Fruit fly (Drosophila melanogaster) whole organism, embryonic: ENCODE measurements around the gene Prp18.

Source experiments
- Atf3 ChIP-seq: fragments of 200-800 bp; sonication (Bioruptor generic); optimal IDR thresholded peaks from 3 replicates; lab custom pipeline; 2016; ENCODE audit warnings: missing biosample characterization, missing genetic modification characterization
- Bgb ChIP-seq: fragments of 200-800 bp; sonication (Bioruptor generic); IDR thresholded peaks from 2 replicates; pipeline ENCODE4 v1.3.6; 2022; ENCODE audit warnings: missing biosample characterization, missing genetic modification characterization; ENCODE audit not compliant: partially characterized antibody
- CG10321 ChIP-seq: fragments of 200-800 bp; sonication (Bioruptor generic); IDR thresholded peaks from 2 replicates; pipeline ENCODE4 v1.3.6; 2022; ENCODE audit warnings: missing biosample characterization, missing genetic modification characterization
- CG10366 ChIP-seq: fragments of 200-800 bp; sonication (Bioruptor generic); IDR thresholded peaks from 2 replicates; pipeline ENCODE4 v1.3.6; 2022; ENCODE audit warnings: missing biosample characterization, missing genetic modification characterization
- CG11695 ChIP-seq: fragments of 200-800 bp; sonication (Bioruptor generic); IDR thresholded peaks from 3 replicates; pipeline ENCODE4 v1.3.6; 2022; ENCODE audit warnings: missing biosample characterization, missing genetic modification characterization
- CG15601 ChIP-seq: fragments of 200-800 bp; sonication (Bioruptor generic); optimal IDR thresholded peaks from 3 replicates; lab custom pipeline; 2019; ENCODE audit warnings: missing biosample characterization, mild to moderate bottlenecking, missing genetic modification characterization, moderate library complexity
- CG1603 ChIP-seq: fragments of 200-800 bp; sonication (Bioruptor generic); optimal IDR thresholded peaks from 2 replicates; lab custom pipeline; 2019; ENCODE audit warnings: missing biosample characterization, mild to moderate bottlenecking, missing genetic modification characterization, moderate library complexity
- CG1647 ChIP-seq: fragments of 200-800 bp; sonication (Bioruptor generic); optimal IDR thresholded peaks from 3 replicates; lab custom pipeline; 2016; ENCODE audit warnings: missing biosample characterization, missing genetic modification characterization
- CG17612 ChIP-seq: fragments of 200-800 bp; sonication (Bioruptor generic); IDR thresholded peaks from 2 replicates; pipeline ENCODE4 v1.3.6; 2022; ENCODE audit warnings: missing biosample characterization, missing genetic modification characterization
- CG1792 ChIP-seq: fragments of 200-800 bp; sonication (Bioruptor generic); optimal IDR thresholded peaks from 2 replicates; lab custom pipeline; 2016; ENCODE audit warnings: missing biosample characterization, missing genetic modification characterization
- CG18476 ChIP-seq: fragments of 200-800 bp; sonication (Bioruptor generic); optimal IDR thresholded peaks from 2 replicates; lab custom pipeline; 2016; ENCODE audit warnings: missing biosample characterization, mild to moderate bottlenecking, missing genetic modification characterization
- CG18619 ChIP-seq: fragments of 200-800 bp; sonication (Bioruptor generic); optimal IDR thresholded peaks from 3 replicates; lab custom pipeline; 2017; ENCODE audit warnings: missing biosample characterization, mild to moderate bottlenecking, missing genetic modification characterization
- CG2712 ChIP-seq: fragments of 200-800 bp; optimal IDR thresholded peaks from 3 replicates; lab custom pipeline; 2019; ENCODE audit warnings: missing biosample characterization, mild to moderate bottlenecking, missing genetic modification characterization, moderate library complexity
- CG32767 ChIP-seq: fragments of 200-800 bp; sonication (Bioruptor generic); IDR thresholded peaks from 2 replicates; pipeline ENCODE4 v1.3.6; 2022; ENCODE audit warnings: missing biosample characterization, missing genetic modification characterization
- CG32772 ChIP-seq: fragments of 200-800 bp; sonication (Bioruptor generic); IDR thresholded peaks from 2 replicates; pipeline ENCODE4 v1.3.6; 2022; ENCODE audit warnings: missing biosample characterization, missing genetic modification characterization
- CG4617 ChIP-seq: fragments of 200-800 bp; sonication (Bioruptor generic); optimal IDR thresholded peaks from 3 replicates; lab custom pipeline; 2016; ENCODE audit warnings: missing biosample characterization, missing genetic modification characterization, borderline replicate concordance
- CG4730 ChIP-seq: fragments of 200-800 bp; sonication (Bioruptor generic); IDR thresholded peaks from 2 replicates; pipeline ENCODE4 v1.3.6; 2022; ENCODE audit warnings: missing biosample characterization, missing genetic modification characterization
- CG5180 ChIP-seq: fragments of 200-800 bp; sonication (Bioruptor generic); optimal IDR thresholded peaks from 3 replicates; lab custom pipeline; 2017; ENCODE audit warnings: missing biosample characterization, missing genetic modification characterization, mild to moderate bottlenecking, moderate library complexity, missing genetic modification reagents
- CG5245 ChIP-seq: fragments of 200-800 bp; sonication (Bioruptor generic); optimal IDR thresholded peaks from 3 replicates; lab custom pipeline; 2016; ENCODE audit warnings: missing biosample characterization, missing genetic modification characterization
- CG6683 ChIP-seq: fragments of 200-800 bp; sonication (Bioruptor generic); optimal IDR thresholded peaks from 2 replicates; lab custom pipeline; 2017; ENCODE audit warnings: missing biosample characterization, mild to moderate bottlenecking, missing genetic modification characterization, missing genetic modification reagents
- CG7372 ChIP-seq: fragments of 200-800 bp; sonication (Bioruptor generic); IDR thresholded peaks from 2 replicates; pipeline ENCODE4 v1.3.6; 2022; ENCODE audit warnings: missing biosample characterization, missing genetic modification characterization
- CG8281 ChIP-seq: fragments of 200-800 bp; sonication (Bioruptor generic); optimal IDR thresholded peaks from 2 replicates; lab custom pipeline; 2018; ENCODE audit warnings: missing biosample characterization, mild to moderate bottlenecking, missing genetic modification characterization, moderate library complexity
- Dip3 ChIP-seq: fragments of 200-800 bp; sonication (Bioruptor generic); optimal IDR thresholded peaks from 3 replicates; lab custom pipeline; 2016; ENCODE audit warnings: missing biosample characterization, missing genetic modification characterization
- Fer1 ChIP-seq: fragments of 200-800 bp; sonication (Bioruptor generic); optimal IDR thresholded peaks from 2 replicates; lab custom pipeline; 2017; ENCODE audit warnings: missing biosample characterization, mild to moderate bottlenecking, missing genetic modification characterization
- Fer3 ChIP-seq: fragments of 200-800 bp; sonication (Bioruptor generic); optimal IDR thresholded peaks from 2 replicates; lab custom pipeline; 2018; ENCODE audit warnings: missing biosample characterization, mild to moderate bottlenecking, missing genetic modification characterization, moderate library complexity
- Gsc ChIP-seq: fragments of 200-800 bp; sonication (Bioruptor generic); IDR thresholded peaks from 2 replicates; pipeline ENCODE4 v1.3.6; 2022; ENCODE audit warnings: missing biosample characterization, missing genetic modification characterization
- H15 ChIP-seq: fragments of 200-800 bp; sonication (Bioruptor generic); IDR thresholded peaks from 3 replicates; pipeline ENCODE4 v1.3.6; 2022; ENCODE audit warnings: missing biosample characterization, missing genetic modification characterization
- Hr78 ChIP-seq, 2 experiments: fragments of 200-800 bp in 1 of 2; fragments of >200 bp in 1 of 2; sonication (Bioruptor generic) in 1 of 2; optimal IDR thresholded peaks; 2 replicates each; lab custom pipeline; 2017 to 2019; ENCODE audit warnings: missing biosample characterization in 2 of 2, missing genetic modification characterization in 2 of 2, mild to moderate bottlenecking in 1 of 2, moderate library complexity in 1 of 2
- Lim3 ChIP-seq: fragments of 200-800 bp; sonication (Bioruptor generic); IDR thresholded peaks from 2 replicates; pipeline ENCODE4 v1.3.6; 2022; ENCODE audit warnings: missing biosample characterization, missing genetic modification characterization
- Lpt ChIP-seq: fragments of >200 bp; optimal IDR thresholded peaks from 2 replicates; lab custom pipeline; 2018; ENCODE audit warnings: missing biosample characterization, missing genetic modification characterization
- NC2β ChIP-seq: fragments of 200-800 bp; sonication (Bioruptor generic); optimal IDR thresholded peaks from 2 replicates; lab custom pipeline; 2016; ENCODE audit warnings: missing biosample characterization, missing genetic modification characterization
- Optix ChIP-seq: fragments of 200-800 bp; sonication (Bioruptor generic); IDR thresholded peaks from 3 replicates; pipeline ENCODE4 v1.3.6; 2022; ENCODE audit warnings: missing biosample characterization, missing genetic modification characterization
- Poxn ChIP-seq: fragments of 200-800 bp; sonication (Bioruptor generic); IDR thresholded peaks from 2 replicates; pipeline ENCODE4 v1.3.6; 2022; ENCODE audit warnings: missing biosample characterization, missing genetic modification characterization
- Rfx ChIP-seq: fragments of 200-800 bp; sonication (Bioruptor generic); IDR thresholded peaks from 2 replicates; pipeline ENCODE4 v1.3.6; 2022; ENCODE audit warnings: missing biosample characterization, missing genetic modification characterization
- Sox102F ChIP-seq: fragments of 200-800 bp; sonication (Bioruptor generic); optimal IDR thresholded peaks from 2 replicates; lab custom pipeline; 2018; ENCODE audit warnings: missing biosample characterization, mild to moderate bottlenecking, missing genetic modification characterization, moderate library complexity
- YL-1 ChIP-seq: fragments of 200-800 bp; sonication (Bioruptor generic); optimal IDR thresholded peaks from 3 replicates; lab custom pipeline; 2017; ENCODE audit warnings: missing biosample characterization, mild to moderate bottlenecking, missing genetic modification characterization
- az2 ChIP-seq: fragments of 200-800 bp; sonication (Bioruptor generic); optimal IDR thresholded peaks from 3 replicates; lab custom pipeline; 2016; ENCODE audit warnings: missing biosample characterization, missing genetic modification characterization
- bbx ChIP-seq: fragments of 200-800 bp; sonication (Bioruptor generic); IDR thresholded peaks from 2 replicates; pipeline ENCODE4 v1.3.6; 2022; ENCODE audit warnings: missing biosample characterization, missing genetic modification characterization; ENCODE audit not compliant: partially characterized antibody
- btn ChIP-seq: fragments of 200-800 bp; sonication (Bioruptor generic); optimal IDR thresholded peaks from 2 replicates; lab custom pipeline; 2016; ENCODE audit warnings: missing biosample characterization, missing genetic modification characterization
- cg ChIP-seq: fragments of 200-800 bp; sonication (Bioruptor generic); optimal IDR thresholded peaks from 3 replicates; lab custom pipeline; 2019; ENCODE audit warnings: missing biosample characterization, mild to moderate bottlenecking, missing genetic modification characterization, moderate library complexity
- dati ChIP-seq: fragments of 200-800 bp; sonication (Bioruptor generic); IDR thresholded peaks from 2 replicates; pipeline ENCODE4 v1.3.6; 2022; ENCODE audit warnings: missing biosample characterization, missing genetic modification characterization
- dysf ChIP-seq: fragments of 200-800 bp; sonication (Bioruptor generic); IDR thresholded peaks from 3 replicates; pipeline ENCODE4 v1.3.6; 2022; ENCODE audit warnings: missing biosample characterization, missing genetic modification characterization
- eyg ChIP-seq: fragments of 200-800 bp; sonication (Bioruptor generic); optimal IDR thresholded peaks from 3 replicates; lab custom pipeline; 2016; ENCODE audit warnings: missing biosample characterization, missing genetic modification characterization
- gem ChIP-seq: fragments of 200-800 bp; sonication (Bioruptor generic); optimal IDR thresholded peaks from 2 replicates; lab custom pipeline; 2019; ENCODE audit warnings: missing biosample characterization, mild to moderate bottlenecking, missing genetic modification characterization, moderate library complexity
- jing ChIP-seq: fragments of 200-800 bp; sonication (Bioruptor generic); optimal IDR thresholded peaks from 2 replicates; lab custom pipeline; 2018; ENCODE audit warnings: missing biosample characterization, mild to moderate bottlenecking, missing genetic modification characterization
- ken ChIP-seq: fragments of 200-800 bp; sonication (Bioruptor generic); IDR thresholded peaks from 3 replicates; pipeline ENCODE4 v1.3.6; 2022; ENCODE audit warnings: missing biosample characterization, missing genetic modification characterization
- kni ChIP-seq: fragments of 200-800 bp; sonication (Bioruptor generic); optimal IDR thresholded peaks from 3 replicates; lab custom pipeline; 2017; ENCODE audit warnings: mild to moderate bottlenecking, missing biosample characterization, missing genetic modification reagents, missing genetic modification characterization
- nerfin-1 ChIP-seq: fragments of 200-800 bp; sonication (Bioruptor generic); optimal IDR thresholded peaks from 3 replicates; lab custom pipeline; 2019; ENCODE audit warnings: missing biosample characterization, mild to moderate bottlenecking, missing genetic modification characterization, moderate library complexity
- p53 ChIP-seq: fragments of 200-800 bp; sonication (Bioruptor generic); optimal IDR thresholded peaks from 2 replicates; lab custom pipeline; 2016; ENCODE audit warnings: missing biosample characterization, missing genetic modification characterization
- pho ChIP-seq: fragments of 200-800 bp; sonication (Bioruptor generic); optimal IDR thresholded peaks from 2 replicates; lab custom pipeline; 2016; ENCODE audit warnings: missing biosample characterization, missing genetic modification characterization
- zfh2 ChIP-seq: fragments of 200-800 bp; sonication (Bioruptor generic); optimal IDR thresholded peaks from 2 replicates; lab custom pipeline; 2016; ENCODE audit warnings: missing biosample characterization, missing genetic modification characterization

Gene Prp18

DNA sequence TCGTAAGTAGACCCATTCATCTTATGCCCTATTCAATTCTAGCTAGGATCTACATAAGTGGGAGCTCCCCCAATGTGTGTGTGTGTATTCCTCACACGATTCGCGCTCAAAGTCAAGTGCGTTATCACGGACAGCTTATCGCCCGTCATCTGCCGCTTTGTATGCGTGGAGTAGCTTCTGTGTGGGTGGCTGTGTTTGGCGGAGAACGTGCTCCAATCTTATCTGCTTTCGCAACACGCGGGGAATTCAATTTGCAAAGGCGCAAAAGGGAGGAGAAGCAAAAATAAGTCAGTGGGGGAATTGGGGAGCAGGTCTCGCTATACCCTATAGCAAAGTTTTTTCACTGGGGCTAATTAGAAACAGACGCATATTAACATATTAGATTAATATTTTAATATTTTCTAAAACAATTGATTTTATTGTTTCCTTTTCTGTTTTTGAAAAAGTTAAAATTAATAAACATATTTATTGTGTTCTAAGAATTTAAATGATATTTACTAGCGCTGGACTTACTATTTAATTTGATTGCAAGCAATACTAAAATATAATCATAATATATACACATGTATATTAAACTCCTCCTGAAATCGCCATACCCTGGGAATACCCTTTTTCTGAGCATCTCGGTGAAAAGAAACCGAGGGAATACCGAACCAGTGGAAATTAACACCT is 45.8 kb downstream of the Prp18 start (continued):
- no peak for TF ChIP-seq Hr78 (GFP tag; optimal IDR thresholded peaks at IDR 0.05; lab: Kevin White, UChicago)
- TF ChIP-seq CG11695 (GFP tag; lab: Robert Waterston, UW): no peak
- TF ChIP-seq CG4617 (GFP tag; lab: Kevin White, UChicago): no peak
- TF ChIP-seq pho: no peak
- no peak for TF ChIP-seq CG10366 (GFP tag; lab: Robert Waterston, UW)
- peak; percentile 63 for TF ChIP-seq dysf
- no peak for TF ChIP-seq Lim3 (GFP tag; lab: Robert Waterston, UW)
- no peak for TF ChIP-seq kni (GFP tag; lab: Kevin White, UChicago)
- TF ChIP-seq CG1792 (GFP tag; lab: Kevin White, UChicago): no peak
- no peak for TF ChIP-seq Optix (GFP tag; lab: Robert Waterston, UW)
- TF ChIP-seq CG2712 (tag; lab: Kevin White, UChicago): peak; percentile 8
- no peak for TF ChIP-seq zfh2
- TF ChIP-seq CG4730: no peak
- TF ChIP-seq CG10321 (GFP tag; lab: Robert Waterston, UW): no peak
- no peak for TF ChIP-seq CG5245
- TF ChIP-seq Rfx (GFP tag; lab: Robert Waterston, UW): no peak
- TF ChIP-seq Dip3 (GFP tag; lab: Kevin White, UChicago): no peak
- TF ChIP-seq Lpt: no peak
- no peak for TF ChIP-seq H15 (GFP tag; lab: Robert Waterston, UW)
- TF ChIP-seq az2: no peak
- TF ChIP-seq CG7372 (GFP tag; lab: Robert Waterston, UW): no peak
- TF ChIP-seq CG32767 (GFP tag; lab: Robert Waterston, UW): no peak
- peak; percentile 35 for TF ChIP-seq CG18619 (GFP tag; lab: Kevin White, UChicago)
- no peak for TF ChIP-seq bbx (GFP tag; lab: Robert Waterston, UW)
- no peak for TF ChIP-seq jing (GFP tag; lab: Kevin White, UChicago)
- TF ChIP-seq YL-1 (GFP tag; lab: Kevin White, UChicago): no peak
- TF ChIP-seq btn: no peak
- TF ChIP-seq CG6683 (GFP tag; lab: Kevin White, UChicago): peak; percentile 38
- TF ChIP-seq Bgb (GFP tag; lab: Robert Waterston, UW): no peak
- TF ChIP-seq CG1647: no peak
- TF ChIP-seq nerfin-1 (tag; lab: Kevin White, UChicago): no peak
- no peak for TF ChIP-seq NC2β
- no peak for TF ChIP-seq CG17612
- TF ChIP-seq Gsc (GFP tag; lab: Robert Waterston, UW): no peak
- TF ChIP-seq CG5180 (GFP tag; lab: Kevin White, UChicago): no peak
- TF ChIP-seq Atf3 (GFP tag; lab: Kevin White, UChicago): no peak
- TF ChIP-seq CG32772: no peak
- peak; percentile 63 for TF ChIP-seq Fer1
- TF ChIP-seq CG1603 (tag; lab: Kevin White, UChicago): no peak
- TF ChIP-seq CG8281 (tag; lab: Kevin White, UChicago): no peak
- no peak for TF ChIP-seq CG18476 (GFP tag; lab: Kevin White, UChicago)
- no peak for TF ChIP-seq eyg (GFP tag; lab: Kevin White, UChicago)
- peak; percentile 71 for TF ChIP-seq gem (tag; lab: Kevin White, UChicago)
- peak; percentile 6 for TF ChIP-seq cg
- no peak for TF ChIP-seq p53 (GFP tag; lab: Kevin White, UChicago)
- TF ChIP-seq Fer3 (tag; lab: Kevin White, UChicago): peak; percentile 55
- TF ChIP-seq Sox102F (GFP tag; lab: Kevin White, UChicago): peak; percentile 26
- no peak for TF ChIP-seq dati
- no peak for TF ChIP-seq Poxn (GFP tag; lab: Robert Waterston, UW)
- no peak for TF ChIP-seq ken
- no peak for TF ChIP-seq CG15601 (tag; lab: Kevin White, UChicago)
